Worm (Caenorhabditis elegans) whole organism, young adult: ENCODE measurements around the gene E02C12.9.
A peak's percentile ranks its signal among the peaks of the same experiment; 100 is the strongest.

Experiments
- Y67H2A.10 ChIP-seq: fragments of 200-800 bp; sonication (Bioruptor generic); conservative IDR thresholded peaks from 2 replicates; pipeline ENCODE4 v1.3.6; 2022; ENCODE audit warnings: missing genetic modification reagents, missing genetic modification characterization, missing compliant biosample characterization
- hlh-26 ChIP-seq: fragments of 200-800 bp; sonication (Bioruptor generic); conservative IDR thresholded peaks from 2 replicates; pipeline ENCODE4 v1.3.6; 2022; ENCODE audit warnings: missing genetic modification reagents, missing genetic modification characterization, missing compliant biosample characterization
- pha-4 ChIP-seq: fragments of 150-350 bp; sonication (generic microtip); optimal IDR thresholded peaks from 2 replicates; lab custom pipeline; 2014; ENCODE audit warnings: missing biosample characterization, missing genetic modification reagents, missing genetic modification characterization
- unc-62 ChIP-seq: fragments of 150-350 bp; optimal IDR thresholded peaks from 2 replicates; lab custom pipeline; 2014; ENCODE audit warnings: missing biosample characterization, missing genetic modification reagents, missing genetic modification characterization

DNA sequence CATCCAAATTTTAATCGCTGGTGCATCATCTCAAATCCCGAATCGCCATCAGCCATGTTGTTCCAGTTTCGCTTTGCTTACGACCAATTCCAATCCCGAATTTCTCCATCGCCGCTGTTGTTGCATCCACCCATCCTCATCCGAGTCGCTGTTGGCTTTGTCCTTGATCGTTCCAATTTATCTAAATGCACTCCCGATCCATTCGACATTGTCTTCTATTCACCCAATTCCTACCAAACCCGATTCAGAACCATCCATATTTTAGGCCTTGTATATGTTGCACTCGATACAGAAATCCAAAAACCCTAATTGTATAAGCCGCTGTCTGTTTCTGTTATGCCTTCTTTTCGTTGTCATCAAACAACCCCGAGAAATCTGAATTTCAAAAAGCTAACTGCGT, 35.0 kb downstream of the E02C12.9 start:
- TF ChIP-seq hlh-26 (GFP tag; lab: Robert Waterston, UW): no peak
- no peak for TF ChIP-seq unc-62
- TF ChIP-seq pha-4 (tag; lab: Kevin White, UChicago): no peak
- TF ChIP-seq Y67H2A.10 (GFP tag; lab: Robert Waterston, UW): 0 out of 2 replicates have a peak, but pooled peaks have one; percentile 24
